Fruit fly (Drosophila melanogaster): ENCODE measurements around the gene CG7294.

Gene CG7294

DNA sequence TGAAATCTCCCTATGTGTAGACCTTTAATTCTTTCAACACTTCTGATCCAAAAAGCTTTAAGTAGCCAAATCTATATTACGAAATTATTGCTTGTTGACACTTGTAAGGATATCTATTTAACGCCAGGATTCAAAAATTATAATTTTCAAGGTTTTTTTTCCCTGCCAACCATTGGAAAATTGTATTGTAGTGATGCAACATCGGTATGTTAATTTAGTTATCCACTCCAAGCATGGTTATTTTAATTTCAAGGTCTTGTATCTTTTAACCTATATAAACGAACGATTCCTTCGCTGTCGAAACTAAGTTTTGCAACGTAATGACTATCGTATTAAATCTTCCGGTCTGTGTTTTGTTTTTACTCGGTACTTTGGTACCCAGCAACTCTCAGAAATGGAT lies 43.0 kb downstream of the CG7294 start, which contains the start of gene CG17097:
Gene CG17097, plus strand, starts transcription at position 301 of the 400 bp plus-strand sequence.
- TF ChIP-seq CG11617 (GFP tag; optimal IDR thresholded peaks at IDR 0.05) (no peak), CG33017 (tag; optimal IDR thresholded peaks at IDR 0.05) (no peak), CG7101 (tag; optimal IDR thresholded peaks at IDR 0.05) (no peak), bab1 (GFP tag; optimal IDR thresholded peaks at IDR 0.05) (no peak), toe (GFP tag; optimal IDR thresholded peaks at IDR 0.05) (no peak), cnc (optimal IDR thresholded peaks at IDR 0.05) (no peak), cic (GFP tag; optimal IDR thresholded peaks at IDR 0.05) (no peak), Clk (GFP tag; optimal IDR thresholded peaks at IDR 0.05) (no peak), Crg-1 (GFP tag; optimal IDR thresholded peaks at IDR 0.05) (no peak), tj (GFP tag; optimal IDR thresholded peaks at IDR 0.05) (no peak), Mnt (GFP tag; optimal IDR thresholded peaks at IDR 0.05) (no peak)

DNA sequence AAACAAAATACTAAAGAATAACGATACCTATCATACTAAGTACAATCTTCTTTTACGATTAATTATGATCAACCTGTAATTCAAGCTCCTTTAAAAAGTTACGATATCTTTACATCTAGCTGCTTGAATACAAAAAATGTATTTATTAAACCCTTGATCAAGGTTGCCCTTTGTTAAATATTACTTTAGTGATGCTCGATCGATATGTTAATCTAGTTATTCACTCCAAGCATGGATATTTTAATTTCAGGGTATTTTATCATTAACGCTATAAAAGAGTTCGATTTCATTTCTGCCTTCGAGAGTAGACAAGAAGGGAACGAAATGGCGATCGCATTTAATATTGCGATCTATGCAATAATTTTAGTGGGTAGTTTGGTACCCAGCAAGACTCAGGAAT lies 45.4 kb downstream of the CG7294 start, which contains the start of gene CG18284:
Gene CG18284, plus strand, starts transcription at position 301 of the 400 bp plus-strand sequence.
- no peak for TF ChIP-seq CG14711 (tag; optimal IDR thresholded peaks at IDR 0.05)
- no peak for TF ChIP-seq pad (GFP tag; optimal IDR thresholded peaks at IDR 0.05)
- no peak for TF ChIP-seq CG1620 (GFP tag; optimal IDR thresholded peaks at IDR 0.05)
- TF ChIP-seq CG7045 (GFP tag; optimal IDR thresholded peaks at IDR 0.05) = no peak
- no peak for TF ChIP-seq Clk (GFP tag; optimal IDR thresholded peaks at IDR 0.05)
- no peak for TF ChIP-seq bab1 (GFP tag; optimal IDR thresholded peaks at IDR 0.05)
- no peak for TF ChIP-seq toe (GFP tag; optimal IDR thresholded peaks at IDR 0.05)
- no peak for TF ChIP-seq Hr96 (GFP tag; optimal IDR thresholded peaks at IDR 0.05)
- TF ChIP-seq cic (GFP tag; optimal IDR thresholded peaks at IDR 0.05) = no peak

DNA sequence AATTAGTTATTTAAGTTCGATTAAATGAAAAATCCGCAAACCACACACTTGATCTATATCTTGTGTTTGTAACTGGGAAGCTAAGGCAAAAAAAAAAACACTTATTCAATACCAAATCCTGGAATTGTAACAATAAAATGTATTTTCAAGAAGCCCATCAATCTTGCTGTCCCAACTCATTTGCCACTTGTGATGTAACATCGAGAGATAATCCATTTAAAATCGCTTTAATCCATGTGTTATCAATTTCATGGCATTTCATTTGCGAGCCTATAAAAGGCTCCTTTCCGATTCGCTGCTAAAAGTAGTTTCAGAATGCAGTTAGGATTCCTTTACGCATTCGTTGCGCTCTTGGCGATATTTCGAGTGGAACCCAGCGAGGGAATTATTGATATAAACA lies 49.4 kb downstream of the CG7294 start, which contains the start of gene CG31872:
Gene CG31872, plus strand, starts transcription at position 301 of the 400 bp plus-strand sequence.
- TF ChIP-seq CG33017 (tag; optimal IDR thresholded peaks at IDR 0.05) = no peak
- no peak for TF ChIP-seq bab1 (GFP tag; optimal IDR thresholded peaks at IDR 0.05)
- no peak for TF ChIP-seq cnc (optimal IDR thresholded peaks at IDR 0.05)
- no peak for TF ChIP-seq Mnt (GFP tag; optimal IDR thresholded peaks at IDR 0.05)
- no peak for TF ChIP-seq pad (GFP tag; optimal IDR thresholded peaks at IDR 0.05)
- TF ChIP-seq CG1620 (GFP tag; optimal IDR thresholded peaks at IDR 0.05) = no peak
- no peak for TF ChIP-seq Hr96 (GFP tag; optimal IDR thresholded peaks at IDR 0.05)
- no peak for TF ChIP-seq CG14711 (tag; optimal IDR thresholded peaks at IDR 0.05)
- TF ChIP-seq CG11617 (GFP tag; optimal IDR thresholded peaks at IDR 0.05) = no peak
- TF ChIP-seq CG5204 (GFP tag; optimal IDR thresholded peaks at IDR 0.05) = no peak
- no peak for TF ChIP-seq CG7045 (GFP tag; optimal IDR thresholded peaks at IDR 0.05)
- no peak for TF ChIP-seq toe (GFP tag; optimal IDR thresholded peaks at IDR 0.05)
- TF ChIP-seq kay (GFP tag; ENCODE audit: borderline replicate concordance) = no peak
- no peak for TF ChIP-seq CG7101 (tag; optimal IDR thresholded peaks at IDR 0.05)
- TF ChIP-seq ovo (GFP tag; optimal IDR thresholded peaks at IDR 0.05) = no peak
- TF ChIP-seq Clk (GFP tag; optimal IDR thresholded peaks at IDR 0.05) = no peak
- TF ChIP-seq Crg-1 (GFP tag; optimal IDR thresholded peaks at IDR 0.05) = no peak
- no peak for TF ChIP-seq cic (GFP tag; optimal IDR thresholded peaks at IDR 0.05)
- TF ChIP-seq CG12768 (GFP tag; optimal IDR thresholded peaks at IDR 0.05) = no peak
